Fruit fly (Drosophila melanogaster) whole organism, embryonic: ENCODE results near the gene Herc4.

Experiments used
- ATbp ChIP-seq: fragments of 200-800 bp; sonication (Bioruptor generic); optimal IDR thresholded peaks from 2 replicates; lab custom pipeline; 2017; ENCODE audit warnings: missing biosample characterization, mild to moderate bottlenecking, missing genetic modification characterization, missing genetic modification reagents
- Ada2b ChIP-seq: fragments of 200-800 bp; sonication (Bioruptor generic); IDR thresholded peaks from 2 replicates; pipeline ENCODE4 v1.3.6; 2022; ENCODE audit warnings: missing biosample characterization, missing genetic modification characterization
- Antp ChIP-seq: fragments of 200-800 bp; sonication (Bioruptor generic); optimal IDR thresholded peaks from 3 replicates; lab custom pipeline; 2016; ENCODE audit warnings: missing biosample characterization, missing genetic modification characterization
- B-H2 ChIP-seq: fragments of 200-800 bp; sonication (Bioruptor generic); optimal IDR thresholded peaks from 2 replicates; lab custom pipeline; 2018; ENCODE audit warnings: missing biosample characterization, mild to moderate bottlenecking, missing genetic modification characterization
- BEAF-32 ChIP-seq: fragments of 200-800 bp; sonication (Bioruptor generic); optimal IDR thresholded peaks from 3 replicates; lab custom pipeline; 2017; ENCODE audit warnings: missing biosample characterization, missing genetic modification characterization, mild to moderate bottlenecking, moderate library complexity, missing genetic modification reagents
- CG10431 ChIP-seq: fragments of 200-800 bp; sonication (Bioruptor generic); optimal IDR thresholded peaks from 3 replicates; lab custom pipeline; 2018; ENCODE audit warnings: missing biosample characterization, mild to moderate bottlenecking, missing genetic modification characterization
- CG11085 ChIP-seq: fragments of 200-800 bp; sonication (Bioruptor generic); IDR thresholded peaks from 2 replicates; pipeline ENCODE4 v1.3.6; 2022; ENCODE audit warnings: missing biosample characterization, missing genetic modification characterization
- CG14050 ChIP-seq: fragments of 200-800 bp; sonication (Bioruptor generic); IDR thresholded peaks from 3 replicates; pipeline ENCODE4 v1.3.6; 2022; ENCODE audit warnings: missing biosample characterization, missing genetic modification characterization
- CG14667 ChIP-seq: fragments of 200-800 bp; sonication (Bioruptor generic); IDR thresholded peaks from 2 replicates; pipeline ENCODE4 v1.3.6; 2022; ENCODE audit warnings: missing biosample characterization, missing genetic modification characterization
- CG16779 ChIP-seq: fragments of 200-800 bp; sonication (Bioruptor generic); IDR thresholded peaks from 2 replicates; pipeline ENCODE4 v1.3.6; 2022; ENCODE audit warnings: missing biosample characterization, missing genetic modification characterization
- CG17568 ChIP-seq: fragments of 200-800 bp; sonication (Bioruptor generic); optimal IDR thresholded peaks from 2 replicates; lab custom pipeline; 2018; ENCODE audit warnings: missing biosample characterization, mild to moderate bottlenecking, missing genetic modification characterization, moderate library complexity
- CG1832 ChIP-seq: fragments of 200-800 bp; sonication (Bioruptor generic); optimal IDR thresholded peaks from 2 replicates; lab custom pipeline; 2017; ENCODE audit warnings: missing biosample characterization, mild to moderate bottlenecking, missing genetic modification characterization, inconsistent platforms
- CG18599 ChIP-seq: fragments of 200-800 bp; sonication (Bioruptor generic); optimal IDR thresholded peaks from 3 replicates; lab custom pipeline; 2017; ENCODE audit warnings: missing biosample characterization, missing genetic modification characterization, mild to moderate bottlenecking, moderate library complexity, missing genetic modification reagents
- CG4617 ChIP-seq: fragments of 200-800 bp; sonication (Bioruptor generic); optimal IDR thresholded peaks from 3 replicates; lab custom pipeline; 2016; ENCODE audit warnings: missing biosample characterization, missing genetic modification characterization, borderline replicate concordance
- CG6175 ChIP-seq: fragments of 200-800 bp; sonication (Bioruptor generic); IDR thresholded peaks from 3 replicates; pipeline ENCODE4 v1.3.6; 2022; ENCODE audit warnings: missing biosample characterization, missing genetic modification characterization
- CG6272 ChIP-seq: fragments of 200-800 bp; sonication (Bioruptor generic); IDR thresholded peaks from 2 replicates; pipeline ENCODE4 v1.3.6; 2022; ENCODE audit warnings: missing biosample characterization, missing genetic modification characterization
- CG7357 ChIP-seq: fragments of 200-800 bp; sonication (Bioruptor generic); IDR thresholded peaks from 3 replicates; pipeline ENCODE4 v1.3.6; 2022; ENCODE audit warnings: missing biosample characterization, missing genetic modification characterization
- CG7839 ChIP-seq: fragments of 200-800 bp; sonication (Bioruptor generic); optimal IDR thresholded peaks from 3 replicates; lab custom pipeline; 2018; ENCODE audit warnings: missing biosample characterization, mild to moderate bottlenecking, missing genetic modification characterization, moderate library complexity
- CG9437 ChIP-seq: fragments of 200-800 bp; sonication (Bioruptor generic); optimal IDR thresholded peaks from 2 replicates; lab custom pipeline; 2018; ENCODE audit warnings: missing biosample characterization, mild to moderate bottlenecking, missing genetic modification characterization
- CG9797 ChIP-seq: fragments of 200-800 bp; sonication (Bioruptor generic); optimal IDR thresholded peaks from 3 replicates; lab custom pipeline; 2018; ENCODE audit warnings: missing biosample characterization, mild to moderate bottlenecking, missing genetic modification characterization
- CoRest ChIP-seq: fragments of 200-800 bp; sonication (Bioruptor generic); optimal IDR thresholded peaks from 3 replicates; lab custom pipeline; 2018; ENCODE audit warnings: missing biosample characterization, mild to moderate bottlenecking, missing genetic modification characterization, moderate library complexity
- Dll ChIP-seq: fragments of 200-800 bp; sonication (Bioruptor generic); IDR thresholded peaks from 4 replicates; pipeline ENCODE4 v1.3.6; 2022; ENCODE audit warnings: missing biosample characterization, missing genetic modification characterization; ENCODE audit not compliant: partially characterized antibody
- Dp ChIP-seq: fragments of 200-800 bp; sonication (Bioruptor generic); optimal IDR thresholded peaks from 2 replicates; lab custom pipeline; 2018; ENCODE audit warnings: missing biosample characterization, mild to moderate bottlenecking, missing genetic modification characterization, moderate library complexity
- HLH4C ChIP-seq: fragments of 200-800 bp; sonication (Bioruptor generic); IDR thresholded peaks from 3 replicates; pipeline ENCODE4 v1.3.6; 2022; ENCODE audit warnings: missing biosample characterization, missing genetic modification characterization; ENCODE audit not compliant: partially characterized antibody
- HLH54F ChIP-seq: fragments of 200-800 bp; sonication (Bioruptor generic); optimal IDR thresholded peaks from 3 replicates; lab custom pipeline; 2016; ENCODE audit warnings: missing biosample characterization, missing genetic modification characterization
- Hsf ChIP-seq: fragments of 200-800 bp; sonication (Bioruptor generic); optimal IDR thresholded peaks from 3 replicates; lab custom pipeline; 2016; ENCODE audit warnings: missing biosample characterization, missing genetic modification characterization
- NC2β ChIP-seq: fragments of 200-800 bp; sonication (Bioruptor generic); optimal IDR thresholded peaks from 2 replicates; lab custom pipeline; 2016; ENCODE audit warnings: missing biosample characterization, missing genetic modification characterization
- Nf-YA ChIP-seq: fragments of 200-800 bp; sonication (Bioruptor generic); IDR thresholded peaks from 2 replicates; pipeline ENCODE4 v1.3.6; 2022; ENCODE audit warnings: missing biosample characterization, missing genetic modification characterization
- PHDP ChIP-seq: fragments of 200-800 bp; sonication (Bioruptor generic); optimal IDR thresholded peaks from 3 replicates; lab custom pipeline; 2018; ENCODE audit warnings: missing biosample characterization, mild to moderate bottlenecking, missing genetic modification characterization, moderate library complexity
- Ptx1 ChIP-seq: fragments of 200-800 bp; sonication (Bioruptor generic); IDR thresholded peaks from 2 replicates; pipeline ENCODE4 v1.3.6; 2022; ENCODE audit warnings: missing biosample characterization, missing genetic modification characterization
- YL-1 ChIP-seq: fragments of 200-800 bp; sonication (Bioruptor generic); optimal IDR thresholded peaks from 3 replicates; lab custom pipeline; 2017; ENCODE audit warnings: missing biosample characterization, mild to moderate bottlenecking, missing genetic modification characterization
- ase ChIP-seq: fragments of 200-800 bp; sonication (Bioruptor generic); IDR thresholded peaks from 3 replicates; pipeline ENCODE4 v1.3.6; 2022; ENCODE audit warnings: missing biosample characterization, missing genetic modification characterization
- br ChIP-seq: fragments of >200 bp; optimal IDR thresholded peaks from 2 replicates; lab custom pipeline; 2017
- cas ChIP-seq: fragments of 200-800 bp; sonication (Bioruptor generic); IDR thresholded peaks from 2 replicates; pipeline ENCODE4 v1.3.6; 2022; ENCODE audit warnings: missing biosample characterization, missing genetic modification characterization
- crol ChIP-seq: fragments of 200-800 bp; sonication (Bioruptor generic); IDR thresholded peaks from 2 replicates; pipeline ENCODE4 v1.3.6; 2022; ENCODE audit warnings: missing biosample characterization, missing genetic modification characterization
- crp ChIP-seq, 2 experiments: fragments of 200-800 bp; sonication (Bioruptor generic); optimal IDR thresholded peaks; 2 replicates in 1 of 2; 3 replicates in 1 of 2; lab custom pipeline; 2017; ENCODE audit warnings: missing biosample characterization in 2 of 2, missing genetic modification characterization in 2 of 2, mild to moderate bottlenecking in 1 of 2, moderate library complexity in 1 of 2
- danr ChIP-seq: fragments of 200-800 bp; sonication (Bioruptor generic); IDR thresholded peaks from 2 replicates; pipeline ENCODE4 v1.3.6; 2022; ENCODE audit warnings: missing biosample characterization, missing genetic modification characterization
- dati ChIP-seq: fragments of 200-800 bp; sonication (Bioruptor generic); IDR thresholded peaks from 2 replicates; pipeline ENCODE4 v1.3.6; 2022; ENCODE audit warnings: missing biosample characterization, missing genetic modification characterization
- dmrt11E ChIP-seq: fragments of 200-800 bp; sonication (Bioruptor generic); optimal IDR thresholded peaks from 3 replicates; lab custom pipeline; 2018; ENCODE audit warnings: missing biosample characterization, mild to moderate bottlenecking, missing genetic modification characterization, moderate library complexity
- fd96Cb ChIP-seq: fragments of 200-800 bp; sonication (Bioruptor generic); optimal IDR thresholded peaks from 2 replicates; lab custom pipeline; 2018; ENCODE audit warnings: missing biosample characterization, mild to moderate bottlenecking, missing genetic modification characterization, moderate library complexity
- gfzf ChIP-seq: fragments of 200-800 bp; sonication (Bioruptor generic); optimal IDR thresholded peaks from 2 replicates; lab custom pipeline; 2016; ENCODE audit warnings: missing biosample characterization, mild to moderate bottlenecking, missing genetic modification characterization, moderate library complexity
- jing ChIP-seq: fragments of 200-800 bp; sonication (Bioruptor generic); optimal IDR thresholded peaks from 2 replicates; lab custom pipeline; 2018; ENCODE audit warnings: missing biosample characterization, mild to moderate bottlenecking, missing genetic modification characterization
- nmo ChIP-seq: fragments of 200-800 bp; sonication (Bioruptor generic); optimal IDR thresholded peaks from 2 replicates; lab custom pipeline; 2018; ENCODE audit warnings: missing biosample characterization, mild to moderate bottlenecking, missing genetic modification characterization, moderate library complexity
- odd ChIP-seq: fragments of 200-800 bp; sonication (Bioruptor generic); optimal IDR thresholded peaks from 2 replicates; lab custom pipeline; 2017; ENCODE audit warnings: missing biosample characterization, mild to moderate bottlenecking, missing genetic modification characterization
- pnt ChIP-seq: fragments of 200-800 bp; sonication (Bioruptor generic); optimal IDR thresholded peaks from 3 replicates; lab custom pipeline; 2016; ENCODE audit warnings: missing biosample characterization, missing genetic modification characterization
- prd ChIP-seq, 3 experiments: fragments of >200 bp in 2 of 3; fragments of 200-800 bp in 1 of 3; sonication (Bioruptor generic) in 1 of 3; optimal IDR thresholded peaks in 2 of 3; IDR thresholded peaks in 1 of 3; 2 replicates in 2 of 3; 3 replicates in 1 of 3; pipeline versions ENCODE4 v1.3.6 to Lab custom; 2017 to 2022; ENCODE audit warnings: missing biosample characterization in 1 of 3, missing genetic modification characterization in 1 of 3
- vvl ChIP-seq: fragments of 200-800 bp; sonication (Bioruptor generic); IDR thresholded peaks from 2 replicates; pipeline ENCODE4 v1.3.6; 2022; ENCODE audit warnings: missing biosample characterization, missing genetic modification characterization
- yki ChIP-seq: fragments of >200 bp; optimal IDR thresholded peaks from 3 replicates; lab custom pipeline; 2018

The Herc4 gene

DNA sequence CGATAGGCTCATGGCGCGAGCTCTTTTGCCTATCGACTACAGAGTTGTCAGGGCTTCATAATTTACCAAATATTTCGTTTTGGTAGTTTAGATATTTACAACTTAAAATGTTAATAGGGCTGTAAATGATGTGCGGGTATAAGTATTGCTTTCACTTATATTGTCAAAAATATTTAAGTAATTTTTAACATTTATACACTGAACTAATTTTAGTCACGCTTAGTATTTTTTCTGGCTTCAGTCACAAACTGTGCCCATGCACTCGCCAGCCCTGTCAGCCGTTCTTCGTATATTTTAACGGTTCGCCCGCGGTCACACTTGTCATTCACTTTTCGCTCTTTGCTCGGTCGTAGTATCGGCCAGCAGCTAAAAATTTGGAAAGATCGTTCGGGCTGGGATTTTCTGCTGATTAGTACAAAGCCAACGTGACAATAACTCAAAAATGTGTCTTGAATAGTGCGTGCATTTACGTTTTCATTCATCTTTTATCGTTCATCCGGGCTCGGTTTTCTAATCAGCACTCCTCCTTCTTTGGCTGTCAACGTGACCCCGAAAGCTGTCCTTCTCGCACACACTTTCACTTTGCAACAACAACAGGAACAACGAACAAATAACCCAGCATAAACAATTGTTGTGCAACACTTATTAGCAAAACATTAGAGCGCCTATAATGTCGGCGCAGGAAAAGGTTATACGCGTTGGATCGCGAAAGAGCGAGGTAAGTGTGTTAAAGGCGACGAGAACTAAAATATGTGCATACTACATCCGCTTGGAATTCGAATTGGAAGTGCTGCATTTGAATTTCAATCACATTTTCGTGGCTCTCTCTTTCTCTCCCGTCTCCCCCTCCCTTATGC lies 21.3 kb downstream of the Herc4 start, which contains the start of the genes Hmbs and CG2211 (continued):
- TF ChIP-seq nmo (GFP tag; lab: Kevin White, UChicago): peak; percentile 90
- TF ChIP-seq dati (GFP tag; lab: Robert Waterston, UW): no peak
- peak; percentile 82 for TF ChIP-seq Antp
- peak; percentile 84 for TF ChIP-seq CG6272 (GFP tag; lab: Robert Waterston, UW)
- TF ChIP-seq pnt (GFP tag; lab: Kevin White, UChicago): peak; percentile 83
- TF ChIP-seq vvl (GFP tag; lab: Robert Waterston, UW): peak; percentile 94
- peak; percentile 62 for TF ChIP-seq CG14667 (GFP tag; lab: Robert Waterston, UW)
- peak; percentile 68 for TF ChIP-seq danr (GFP tag; lab: Robert Waterston, UW)
- peak; percentile 86 for TF ChIP-seq CG7839 (tag; lab: Kevin White, UChicago)
- peak; percentile 94 for TF ChIP-seq Hsf
- TF ChIP-seq CG4617 (GFP tag; lab: Kevin White, UChicago): peak; percentile 87
- TF ChIP-seq CG17568 (GFP tag; lab: Kevin White, UChicago): no peak
- TF ChIP-seq Nf-YA (GFP tag; lab: Robert Waterston, UW): peak; percentile 77
- peak; percentile 33; the same call in 1 of the 2 replicates for TF ChIP-seq crol
- peak; percentile 67; the same call in 2 of the 3 replicates for TF ChIP-seq CG6175 (GFP tag; lab: Robert Waterston, UW)
- TF ChIP-seq CG9797 (GFP tag; lab: Kevin White, UChicago): peak; percentile 98
- peak; percentile 57 for TF ChIP-seq YL-1
- peak; percentile 83 for TF ChIP-seq dmrt11E (tag; lab: Kevin White, UChicago)
- peak; percentile 37 for TF ChIP-seq odd
- TF ChIP-seq Dll (GFP tag; lab: Robert Waterston, UW): peak; percentile 70; the same call in 3 of the 4 replicates
- TF ChIP-seq yki: no peak
- peak; percentile 80 for TF ChIP-seq CG11085 (GFP tag; lab: Robert Waterston, UW)
- TF ChIP-seq HLH54F (GFP tag; lab: Kevin White, UChicago): peak; percentile 93
- TF ChIP-seq NC2β: peak; percentile 90
- TF ChIP-seq ase (GFP tag; lab: Robert Waterston, UW): peak; percentile 57; the same call in 1 of the 3 replicates
- peak; percentile 87 for TF ChIP-seq Ptx1
- peak; percentile 71 for TF ChIP-seq CG16779 (GFP tag; lab: Robert Waterston, UW)
- peak; percentile 69 for TF ChIP-seq CG7357 (GFP tag; lab: Robert Waterston, UW)
- TF ChIP-seq br (lab: Kevin White, UChicago): no peak
- TF ChIP-seq fd96Cb (tag; lab: Kevin White, UChicago): peak; percentile 79
- TF ChIP-seq CoRest: peak; percentile 88
- TF ChIP-seq CG18599 (GFP tag; lab: Kevin White, UChicago): peak; percentile 91
- TF ChIP-seq jing (GFP tag; lab: Kevin White, UChicago): no peak
- peak; percentile 62 for TF ChIP-seq Dp (GFP tag; lab: Kevin White, UChicago)
- TF ChIP-seq CG9437 (GFP tag; lab: Kevin White, UChicago): peak; percentile 34
- TF ChIP-seq BEAF-32 (GFP tag; lab: Kevin White, UChicago): peak; percentile 69
- peak; percentile 72 for TF ChIP-seq CG14050 (GFP tag; lab: Robert Waterston, UW)
- peak; percentile 90 for TF ChIP-seq B-H2 (GFP tag; lab: Kevin White, UChicago)
- TF ChIP-seq prd (optimal IDR thresholded peaks at IDR 0.05; lab: Kevin White, UChicago): no peak
- peak; percentile 92 for TF ChIP-seq prd (GFP tag; IDR thresholded peaks at IDR 0.05; lab: Robert Waterston, UW)
- TF ChIP-seq cas (GFP tag; lab: Robert Waterston, UW): 0 out of 2 replicates have a peak, but pooled peaks have one; percentile 57
- TF ChIP-seq ATbp: no peak
- no peak for TF ChIP-seq CG10431 (GFP tag; lab: Kevin White, UChicago)
- TF ChIP-seq Ada2b (GFP tag; lab: Robert Waterston, UW): peak; percentile 83
- TF ChIP-seq CG1832 (GFP tag; lab: Kevin White, UChicago): no peak
- TF ChIP-seq HLH4C (GFP tag; lab: Robert Waterston, UW): peak; percentile 37; the same call in 1 of the 3 replicates
- TF ChIP-seq PHDP: peak; percentile 86
- peak; percentile 94 for TF ChIP-seq gfzf
- TF ChIP-seq crp (GFP tag; optimal IDR thresholded peaks at IDR 0.05; lab: Kevin White, UChicago): peak; percentile 69 to 94
